Worm (Caenorhabditis elegans) whole organism, L2 larva: ENCODE results near the gene F42C5.6.
A peak's percentile ranks its signal among the peaks of the same experiment; 100 is the strongest.

Source experiments
- ZK546.5 ChIP-seq: sonication (generic microtip); optimal IDR thresholded peaks from 2 replicates; lab custom pipeline; 2017; ENCODE audit warnings: missing biosample characterization, missing genetic modification characterization
- aly-2 ChIP-seq: fragments of 150-350 bp; optimal IDR thresholded peaks from 2 replicates; lab custom pipeline; 2014; ENCODE audit warnings: missing biosample characterization, missing genetic modification characterization
- blmp-1 ChIP-seq: sonication (generic microtip); optimal IDR thresholded peaks from 2 replicates; lab custom pipeline; 2017; ENCODE audit warnings: missing genetic modification characterization, mild to moderate bottlenecking, missing compliant biosample characterization, antibody characterized with exemption, moderate library complexity; ENCODE audit not compliant: insufficient read depth
- ceh-16 ChIP-seq: fragments of 150-350 bp; optimal IDR thresholded peaks from 2 replicates; lab custom pipeline; 2014; ENCODE audit warnings: missing biosample characterization, missing genetic modification characterization
- ceh-82 ChIP-seq: fragments of 150-350 bp; optimal IDR thresholded peaks from 2 replicates; lab custom pipeline; 2014; ENCODE audit warnings: missing biosample characterization, missing genetic modification characterization
- crh-2 ChIP-seq: sonication (generic microtip); optimal IDR thresholded peaks from 2 replicates; lab custom pipeline; 2017; ENCODE audit warnings: missing biosample characterization, missing genetic modification characterization
- fos-1 ChIP-seq: fragments of 150-350 bp; optimal IDR thresholded peaks from 2 replicates; lab custom pipeline; 2014; ENCODE audit warnings: missing biosample characterization, missing genetic modification characterization
- lin-11 ChIP-seq: fragments of 150-350 bp; sonication (generic microtip); optimal IDR thresholded peaks from 2 replicates; lab custom pipeline; 2014; ENCODE audit warnings: missing biosample characterization, missing genetic modification characterization, inconsistent platforms, mixed read lengths
- lin-13 ChIP-seq: fragments of 150-350 bp; optimal IDR thresholded peaks from 2 replicates; lab custom pipeline; 2014; ENCODE audit warnings: missing biosample characterization, missing genetic modification reagents, missing genetic modification characterization
- mbf-1 ChIP-seq: sonication (generic microtip); optimal IDR thresholded peaks from 2 replicates; lab custom pipeline; 2017; ENCODE audit warnings: missing biosample characterization, missing genetic modification characterization
- nhr-10 ChIP-seq: sonication (generic microtip); optimal IDR thresholded peaks from 2 replicates; lab custom pipeline; 2017; ENCODE audit warnings: missing biosample characterization, missing genetic modification characterization
- nhr-129 ChIP-seq: fragments of 150-350 bp; optimal IDR thresholded peaks from 2 replicates; lab custom pipeline; 2014; ENCODE audit warnings: missing biosample characterization, missing genetic modification characterization
- nhr-21 ChIP-seq: fragments of 150-350 bp; optimal IDR thresholded peaks from 2 replicates; lab custom pipeline; 2014; ENCODE audit warnings: missing biosample characterization, missing genetic modification characterization
- nhr-23 ChIP-seq: fragments of 150-350 bp; optimal IDR thresholded peaks from 2 replicates; lab custom pipeline; 2014; ENCODE audit warnings: missing biosample characterization, missing genetic modification reagents, missing genetic modification characterization
- nhr-237 ChIP-seq: fragments of 150-350 bp; optimal IDR thresholded peaks from 2 replicates; lab custom pipeline; 2014; ENCODE audit warnings: missing biosample characterization, missing genetic modification characterization
- skn-1 ChIP-seq: sonication (generic microtip); optimal IDR thresholded peaks from 2 replicates; lab custom pipeline; 2017; ENCODE audit warnings: missing biosample characterization, missing genetic modification characterization
- sma-9 ChIP-seq, 2 experiments: fragments of 150-350 bp in 1 of 2; sonication (generic microtip) in 1 of 2; optimal IDR thresholded peaks; 2 replicates each; lab custom pipeline; 2014 to 2016; ENCODE audit warnings: missing genetic modification characterization in 2 of 2, mild to moderate bottlenecking in 1 of 2, missing biosample characterization in 1 of 2, missing compliant biosample characterization in 1 of 2, missing genetic modification reagents in 1 of 2, moderate library complexity in 1 of 2
- unc-39 ChIP-seq: fragments of 150-350 bp; optimal IDR thresholded peaks from 2 replicates; lab custom pipeline; 2014; ENCODE audit warnings: missing biosample characterization, missing genetic modification characterization
- unc-55 ChIP-seq: fragments of 150-350 bp; sonication (generic microtip); optimal IDR thresholded peaks from 3 replicates; lab custom pipeline; 2014; ENCODE audit warnings: missing biosample characterization, missing genetic modification reagents, missing genetic modification characterization
- unc-62 ChIP-seq: fragments of 150-350 bp; optimal IDR thresholded peaks from 2 replicates; lab custom pipeline; 2014; ENCODE audit warnings: missing biosample characterization, missing genetic modification reagents, missing genetic modification characterization
- zag-1 ChIP-seq: fragments of 150-350 bp; optimal IDR thresholded peaks from 2 replicates; lab custom pipeline; 2014; ENCODE audit warnings: missing biosample characterization, missing genetic modification characterization
- ztf-11 ChIP-seq: sonication (generic microtip); optimal IDR thresholded peaks from 2 replicates; lab custom pipeline; 2017; ENCODE audit warnings: missing biosample characterization, missing genetic modification characterization
- ztf-4 ChIP-seq: fragments of 150-350 bp; optimal IDR thresholded peaks from 2 replicates; lab custom pipeline; 2014; ENCODE audit warnings: missing biosample characterization, missing genetic modification characterization

F42C5.6 gene

DNA sequence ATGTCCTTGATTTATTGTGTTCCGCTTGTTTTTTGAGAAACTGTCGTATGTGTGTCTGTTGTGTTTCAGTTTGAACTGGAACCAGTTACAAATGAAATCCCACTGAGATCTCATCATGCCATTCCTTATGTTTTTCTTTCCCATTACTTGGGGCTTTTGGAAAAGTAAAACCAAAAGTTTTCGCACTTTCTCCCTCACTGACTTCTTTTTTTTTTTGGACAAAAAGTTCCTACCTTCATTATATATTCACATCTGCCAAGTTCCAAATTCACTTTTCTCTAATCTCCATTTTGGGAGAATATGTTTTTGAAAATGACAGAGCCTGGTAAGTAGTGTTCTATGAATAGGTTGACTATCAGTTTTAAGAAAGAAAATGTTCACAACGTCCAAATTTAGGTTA is 32.2 kb downstream of the F42C5.6 start, which contains the start of gene C06E4.2:
C06E4.2 (plus strand) TSS at position 301 of the 400 bp plus-strand sequence.
- TF ChIP-seq lin-13 (GFP tag; lab: Kevin White, UChicago) (no peak), nhr-21 (tag; lab: Kevin White, UChicago) (no peak), unc-62 (GFP tag; lab: Kevin White, UChicago) (no peak), ZK546.5 (tag; lab: Kevin White, UChicago) (no peak), zag-1 (no peak), blmp-1 (tag; lab: Kevin White, UChicago) (no peak), crh-2 (tag; lab: Kevin White, UChicago) (no peak), nhr-237 (no peak), skn-1 (tag; lab: Kevin White, UChicago) (no peak)

DNA sequence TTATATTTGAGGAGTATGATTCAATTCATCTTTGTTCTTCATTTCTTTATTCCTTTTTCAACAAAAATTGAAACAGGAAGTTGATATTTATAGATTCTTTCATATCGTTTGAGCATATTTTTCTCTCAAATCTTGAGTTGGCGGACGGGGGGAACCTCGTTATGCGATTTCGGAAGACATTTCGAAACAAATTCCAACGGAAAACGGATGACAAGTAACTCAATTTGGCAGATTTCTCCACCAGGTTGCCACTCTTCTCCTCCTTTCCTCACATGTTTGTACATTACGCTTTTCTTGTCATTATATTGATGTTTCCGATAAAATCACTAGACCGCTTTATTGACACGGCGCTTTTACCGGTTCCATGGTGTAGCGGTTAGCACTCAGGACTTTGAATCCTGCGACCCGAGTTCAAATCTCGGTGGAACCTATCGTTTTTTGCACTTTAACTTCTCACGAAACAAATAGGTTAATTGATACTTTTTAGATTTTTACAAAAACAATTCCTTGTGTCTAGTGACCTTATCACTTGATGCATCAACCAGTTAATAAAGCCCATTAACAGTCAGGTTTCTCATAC is 33.8 kb downstream of the F42C5.6 start:
- no peak for TF ChIP-seq mbf-1 (tag; lab: Kevin White, UChicago)
- TF ChIP-seq nhr-129: peak; percentile 39
- TF ChIP-seq fos-1: peak; percentile 21

ce11 chrIV:7263137-7263536 is 45.7 kb downstream of the F42C5.6 start, which contains the start of gene glb-2:
Gene glb-2, minus strand, starts transcription at chrIV:7263237.
- TF ChIP-seq ceh-82: no peak
- no peak for TF ChIP-seq ztf-4 (tag; lab: Kevin White, UChicago)
- TF ChIP-seq zag-1: no peak
- TF ChIP-seq aly-2 (tag; lab: Kevin White, UChicago): no peak
- no peak for TF ChIP-seq nhr-10 (tag; lab: Kevin White, UChicago)
- no peak for TF ChIP-seq unc-39 (tag; lab: Kevin White, UChicago)
- no peak for TF ChIP-seq nhr-23
- no peak for TF ChIP-seq ceh-16 (tag; lab: Kevin White, UChicago)
- no peak for TF ChIP-seq fos-1
- no peak for TF ChIP-seq nhr-21 (tag; lab: Kevin White, UChicago)
- no peak for TF ChIP-seq lin-11

- TF ChIP-seq skn-1 (tag; lab: Kevin White, UChicago) (peak; percentile 47), ztf-11 (tag; lab: Kevin White, UChicago) (no peak), fos-1 (peak; percentile 22), unc-55 (peak; percentile 23), nhr-237 (no peak), sma-9 (GFP tag; optimal IDR thresholded peaks at IDR 0.05; lab: Kevin White, UChicago) (peak; percentile 73), sma-9 (tag; optimal IDR thresholded peaks at IDR 0.05; lab: Kevin White, UChicago) (no peak)
- TF ChIP-seq, all 48 proteins: peak for 4
Measured at ce11 chrIV:7260587-7260986, 48.3 kb downstream of the F42C5.6 start, which contains the start of gene C06E4.3. Gene C06E4.3, plus strand, starts transcription at chrIV:7260875.
